Fruit fly (Drosophila melanogaster) whole organism, embryonic: ENCODE data around the gene CG16953.
A peak's percentile ranks its signal among the peaks of the same experiment; 100 is the strongest.

Experiments
- Adf1 ChIP-seq: fragments of 200-800 bp; sonication (Bioruptor generic); IDR thresholded peaks from 2 replicates; pipeline ENCODE4 v1.3.6; 2022; ENCODE audit warnings: missing biosample characterization, missing genetic modification characterization
- CG10147 ChIP-seq: fragments of 200-800 bp; sonication (Bioruptor generic); optimal IDR thresholded peaks from 2 replicates; lab custom pipeline; 2019; ENCODE audit warnings: missing biosample characterization, mild to moderate bottlenecking, missing genetic modification characterization, moderate library complexity
- CG11723 ChIP-seq: fragments of 200-800 bp; sonication (Bioruptor generic); optimal IDR thresholded peaks from 2 replicates; lab custom pipeline; 2017; ENCODE audit warnings: missing biosample characterization, mild to moderate bottlenecking, missing genetic modification characterization
- CG15601 ChIP-seq: fragments of 200-800 bp; sonication (Bioruptor generic); optimal IDR thresholded peaks from 3 replicates; lab custom pipeline; 2019; ENCODE audit warnings: missing biosample characterization, mild to moderate bottlenecking, missing genetic modification characterization, moderate library complexity
- CG17328 ChIP-seq: fragments of 200-800 bp; sonication (Bioruptor generic); IDR thresholded peaks from 2 replicates; pipeline ENCODE4 v1.3.6; 2022; ENCODE audit warnings: missing biosample characterization, missing genetic modification characterization
- CG17912 ChIP-seq: fragments of 200-800 bp; sonication (Bioruptor generic); optimal IDR thresholded peaks from 2 replicates; lab custom pipeline; 2018; ENCODE audit warnings: missing biosample characterization, mild to moderate bottlenecking, missing genetic modification characterization
- CG1792 ChIP-seq: fragments of 200-800 bp; sonication (Bioruptor generic); optimal IDR thresholded peaks from 2 replicates; lab custom pipeline; 2016; ENCODE audit warnings: missing biosample characterization, missing genetic modification characterization
- CG1832 ChIP-seq: fragments of 200-800 bp; sonication (Bioruptor generic); optimal IDR thresholded peaks from 2 replicates; lab custom pipeline; 2017; ENCODE audit warnings: missing biosample characterization, mild to moderate bottlenecking, missing genetic modification characterization, inconsistent platforms
- CG4424 ChIP-seq: fragments of 200-800 bp; sonication (Bioruptor generic); optimal IDR thresholded peaks from 3 replicates; lab custom pipeline; 2016; ENCODE audit warnings: missing biosample characterization, missing genetic modification characterization
- CG4730 ChIP-seq: fragments of 200-800 bp; sonication (Bioruptor generic); IDR thresholded peaks from 2 replicates; pipeline ENCODE4 v1.3.6; 2022; ENCODE audit warnings: missing biosample characterization, missing genetic modification characterization
- CG6689 ChIP-seq: fragments of 200-800 bp; sonication (Bioruptor generic); IDR thresholded peaks from 2 replicates; pipeline ENCODE4 v1.3.6; 2022; ENCODE audit warnings: missing biosample characterization, missing genetic modification characterization
- CG6854 ChIP-seq: fragments of 200-800 bp; sonication (Bioruptor generic); optimal IDR thresholded peaks from 3 replicates; lab custom pipeline; 2017; ENCODE audit warnings: missing biosample characterization, mild to moderate bottlenecking, missing genetic modification characterization
- CG7357 ChIP-seq: fragments of 200-800 bp; sonication (Bioruptor generic); IDR thresholded peaks from 3 replicates; pipeline ENCODE4 v1.3.6; 2022; ENCODE audit warnings: missing biosample characterization, missing genetic modification characterization
- CG7556 ChIP-seq: fragments of 200-800 bp; sonication (Bioruptor generic); optimal IDR thresholded peaks from 2 replicates; lab custom pipeline; 2017; ENCODE audit warnings: missing biosample characterization, mild to moderate bottlenecking, missing genetic modification characterization
- CG8290 ChIP-seq, 3 experiments: fragments of 200-800 bp; sonication (Bioruptor generic); optimal IDR thresholded peaks; 2 replicates each; lab custom pipeline; 2016 to 2019; ENCODE audit warnings: missing biosample characterization in 3 of 3, missing genetic modification characterization in 3 of 3, mild to moderate bottlenecking in 2 of 3, moderate library complexity in 1 of 3
- CoRest ChIP-seq: fragments of 200-800 bp; sonication (Bioruptor generic); optimal IDR thresholded peaks from 3 replicates; lab custom pipeline; 2018; ENCODE audit warnings: missing biosample characterization, mild to moderate bottlenecking, missing genetic modification characterization, moderate library complexity
- Elba2 ChIP-seq: fragments of 200-800 bp; sonication (Bioruptor generic); optimal IDR thresholded peaks from 3 replicates; lab custom pipeline; 2016; ENCODE audit warnings: missing biosample characterization, missing genetic modification characterization
- Ets97D ChIP-seq: fragments of 200-800 bp; sonication (Bioruptor generic); optimal IDR thresholded peaks from 3 replicates; lab custom pipeline; 2016; ENCODE audit warnings: missing biosample characterization, missing genetic modification characterization
- GATAe ChIP-seq: fragments of 200-800 bp; sonication (Bioruptor generic); conservative IDR thresholded peaks from 2 replicates; pipeline ENCODE4 v1.3.6; 2022; ENCODE audit warnings: missing biosample characterization, missing genetic modification characterization
- H15 ChIP-seq: fragments of 200-800 bp; sonication (Bioruptor generic); IDR thresholded peaks from 3 replicates; pipeline ENCODE4 v1.3.6; 2022; ENCODE audit warnings: missing biosample characterization, missing genetic modification characterization
- Hand ChIP-seq: fragments of 200-800 bp; sonication (Bioruptor generic); optimal IDR thresholded peaks from 2 replicates; lab custom pipeline; 2017; ENCODE audit warnings: mild to moderate bottlenecking, missing biosample characterization, missing genetic modification reagents, missing genetic modification characterization
- Hsf ChIP-seq: fragments of 200-800 bp; sonication (Bioruptor generic); optimal IDR thresholded peaks from 3 replicates; lab custom pipeline; 2016; ENCODE audit warnings: missing biosample characterization, missing genetic modification characterization
- Med ChIP-seq: fragments of 200-800 bp; sonication (Bioruptor generic); peaks from one replicate; lab custom pipeline; 2016; ENCODE audit warnings: missing biosample characterization, missing genetic modification characterization, mild to moderate bottlenecking, inconsistent platforms, moderate library complexity
- NFAT ChIP-seq: fragments of 200-800 bp; sonication (Bioruptor generic); IDR thresholded peaks from 2 replicates; pipeline ENCODE4 v1.3.6; 2022; ENCODE audit warnings: missing biosample characterization, missing genetic modification characterization
- Nf-YA ChIP-seq: fragments of 200-800 bp; sonication (Bioruptor generic); IDR thresholded peaks from 2 replicates; pipeline ENCODE4 v1.3.6; 2022; ENCODE audit warnings: missing biosample characterization, missing genetic modification characterization
- PHDP ChIP-seq: fragments of 200-800 bp; sonication (Bioruptor generic); optimal IDR thresholded peaks from 3 replicates; lab custom pipeline; 2018; ENCODE audit warnings: missing biosample characterization, mild to moderate bottlenecking, missing genetic modification characterization, moderate library complexity
- Pdp1 ChIP-seq, 2 experiments: fragments of 200-800 bp; sonication (Bioruptor generic); optimal IDR thresholded peaks; 3 replicates each; lab custom pipeline; 2016; ENCODE audit warnings: missing biosample characterization in 2 of 2, missing genetic modification characterization in 2 of 2, mild to moderate bottlenecking in 1 of 2, moderate library complexity in 1 of 2
- Sox102F ChIP-seq: fragments of 200-800 bp; sonication (Bioruptor generic); optimal IDR thresholded peaks from 2 replicates; lab custom pipeline; 2018; ENCODE audit warnings: missing biosample characterization, mild to moderate bottlenecking, missing genetic modification characterization, moderate library complexity
- Sry-β ChIP-seq: fragments of 200-800 bp; sonication (Bioruptor generic); optimal IDR thresholded peaks from 2 replicates; lab custom pipeline; 2018; ENCODE audit warnings: missing biosample characterization, mild to moderate bottlenecking, missing genetic modification characterization, moderate library complexity
- Stat92E ChIP-seq, 3 experiments: fragments of >200 bp in 2 of 3; fragments of 200-800 bp in 1 of 3; sonication (Bioruptor generic) in 1 of 3; optimal IDR thresholded peaks; 2 replicates each; lab custom pipeline; 2017 to 2019; ENCODE audit warnings: missing biosample characterization in 3 of 3, missing genetic modification characterization in 3 of 3, mild to moderate bottlenecking in 1 of 3, moderate library complexity in 1 of 3
- ap ChIP-seq: fragments of 200-800 bp; sonication (Bioruptor generic); IDR thresholded peaks from 2 replicates; pipeline ENCODE4 v1.3.6; 2022; ENCODE audit warnings: missing biosample characterization, missing genetic modification characterization
- bcd ChIP-seq: fragments of 200-800 bp; sonication (Bioruptor generic); optimal IDR thresholded peaks from 2 replicates; lab custom pipeline; 2017; ENCODE audit warnings: missing biosample characterization, mild to moderate bottlenecking, missing genetic modification characterization
- cas ChIP-seq: fragments of 200-800 bp; sonication (Bioruptor generic); IDR thresholded peaks from 2 replicates; pipeline ENCODE4 v1.3.6; 2022; ENCODE audit warnings: missing biosample characterization, missing genetic modification characterization
- chif ChIP-seq, 2 experiments: fragments of 200-800 bp; sonication (Bioruptor generic); optimal IDR thresholded peaks; 3 replicates each; lab custom pipeline; 2016; ENCODE audit warnings: missing biosample characterization in 2 of 2, missing genetic modification characterization in 2 of 2
- croc ChIP-seq: fragments of 200-800 bp; sonication (Bioruptor generic); conservative IDR thresholded peaks from 3 replicates; pipeline ENCODE4 v1.3.6; 2022; ENCODE audit warnings: missing biosample characterization, missing genetic modification characterization
- dm ChIP-seq: fragments of 200-800 bp; sonication (Bioruptor generic); optimal IDR thresholded peaks from 3 replicates; lab custom pipeline; 2016; ENCODE audit warnings: missing biosample characterization, missing genetic modification characterization
- dysf ChIP-seq: fragments of 200-800 bp; sonication (Bioruptor generic); IDR thresholded peaks from 3 replicates; pipeline ENCODE4 v1.3.6; 2022; ENCODE audit warnings: missing biosample characterization, missing genetic modification characterization
- ftz-f1 ChIP-seq: fragments of 200-800 bp; sonication (Bioruptor generic); optimal IDR thresholded peaks from 2 replicates; lab custom pipeline; 2016; ENCODE audit warnings: missing biosample characterization, missing genetic modification characterization
- grn ChIP-seq: fragments of 200-800 bp; sonication (Bioruptor generic); optimal IDR thresholded peaks from 3 replicates; lab custom pipeline; 2017; ENCODE audit warnings: missing biosample characterization, missing genetic modification characterization
- gt ChIP-seq: fragments of 200-800 bp; sonication (Bioruptor generic); IDR thresholded peaks from 2 replicates; pipeline ENCODE4 v1.3.6; 2022; ENCODE audit warnings: missing biosample characterization, missing genetic modification characterization
- h ChIP-seq: fragments of >200 bp; optimal IDR thresholded peaks from 2 replicates; lab custom pipeline; 2017
- jigr1 ChIP-seq: fragments of 200-800 bp; sonication (Bioruptor generic); IDR thresholded peaks from 3 replicates; pipeline ENCODE4 v1.3.6; 2022; ENCODE audit warnings: missing biosample characterization, missing genetic modification characterization
- jing ChIP-seq: fragments of 200-800 bp; sonication (Bioruptor generic); optimal IDR thresholded peaks from 2 replicates; lab custom pipeline; 2018; ENCODE audit warnings: missing biosample characterization, mild to moderate bottlenecking, missing genetic modification characterization
- jumu ChIP-seq: fragments of 200-800 bp; sonication (Bioruptor generic); optimal IDR thresholded peaks from 3 replicates; lab custom pipeline; 2016; ENCODE audit warnings: missing biosample characterization, missing genetic modification characterization
- maf-S ChIP-seq: fragments of 200-800 bp; sonication (Bioruptor generic); optimal IDR thresholded peaks from 2 replicates; lab custom pipeline; 2016; ENCODE audit warnings: missing biosample characterization, missing genetic modification characterization
- phol ChIP-seq: fragments of 200-800 bp; sonication (Bioruptor generic); optimal IDR thresholded peaks from 3 replicates; lab custom pipeline; 2018; ENCODE audit warnings: missing biosample characterization, mild to moderate bottlenecking, missing genetic modification characterization, moderate library complexity
- rib ChIP-seq: fragments of 200-800 bp; sonication (Bioruptor generic); IDR thresholded peaks from 2 replicates; pipeline ENCODE4 v1.3.6; 2022; ENCODE audit warnings: missing biosample characterization, missing genetic modification characterization
- ssp ChIP-seq: fragments of 200-800 bp; sonication (Bioruptor generic); IDR thresholded peaks from 2 replicates; pipeline ENCODE4 v1.3.6; 2022; ENCODE audit warnings: missing biosample characterization, missing genetic modification characterization
- tna ChIP-seq: fragments of 200-800 bp; sonication (Bioruptor generic); IDR thresholded peaks from 2 replicates; pipeline ENCODE4 v1.3.6; 2022; ENCODE audit warnings: missing biosample characterization, missing genetic modification characterization; ENCODE audit not compliant: partially characterized antibody
- toy ChIP-seq: fragments of 200-800 bp; sonication (Bioruptor generic); IDR thresholded peaks from 2 replicates; pipeline ENCODE4 v1.3.6; 2022; ENCODE audit warnings: missing biosample characterization, missing genetic modification characterization
- trem ChIP-seq: fragments of 200-800 bp; optimal IDR thresholded peaks from 3 replicates; lab custom pipeline; 2019; ENCODE audit warnings: missing biosample characterization, mild to moderate bottlenecking, missing genetic modification characterization, moderate library complexity
- tx ChIP-seq: fragments of 200-800 bp; sonication (Bioruptor generic); optimal IDR thresholded peaks from 2 replicates; lab custom pipeline; 2016; ENCODE audit warnings: missing biosample characterization, missing genetic modification characterization

Gene CG16953

dm6 chr3R:20558106-20558489 is 27.5 kb downstream of the CG16953 start (continued):
- TF ChIP-seq trem (tag; lab: Kevin White, UChicago) = no peak
- TF ChIP-seq ssp (GFP tag; lab: Robert Waterston, UW) = peak; percentile 9; the same call in 1 of the 2 replicates
- TF ChIP-seq Sry-β = no peak
- no peak for TF ChIP-seq croc (GFP tag; lab: Robert Waterston, UW)
- TF ChIP-seq ftz-f1 (GFP tag; lab: Kevin White, UChicago) = no peak
- peak; percentile 22 for TF ChIP-seq grn
- no peak for TF ChIP-seq CG4424 (GFP tag; lab: Kevin White, UChicago)
- no peak for TF ChIP-seq phol (tag; lab: Kevin White, UChicago)
- TF ChIP-seq NFAT (GFP tag; lab: Robert Waterston, UW) = peak; percentile 70
- TF ChIP-seq jumu (GFP tag; lab: Kevin White, UChicago) = no peak
- no peak for TF ChIP-seq jing
- no peak for TF ChIP-seq maf-S (GFP tag; lab: Kevin White, UChicago)
- no peak for TF ChIP-seq Pdp1 (GFP tag; optimal IDR thresholded peaks at IDR 0.05; lab: Kevin White, UChicago)
- TF ChIP-seq Sox102F (GFP tag; lab: Kevin White, UChicago) = no peak
- no peak for TF ChIP-seq cas (GFP tag; lab: Robert Waterston, UW)
- TF ChIP-seq tna = 0 out of 2 replicates have a peak, but pooled peaks have one; percentile 9
- TF ChIP-seq CG11723 (GFP tag; lab: Kevin White, UChicago) = no peak
- no peak for TF ChIP-seq rib (GFP tag; lab: Robert Waterston, UW)
- no peak for TF ChIP-seq CG1792 (GFP tag; lab: Kevin White, UChicago)
- TF ChIP-seq chif (GFP tag; optimal IDR thresholded peaks at IDR 0.05; lab: Kevin White, UChicago) = peak in 1 of 2 experiments; percentile 1
- no peak for TF ChIP-seq CG10147 (GFP tag; lab: Kevin White, UChicago)
- TF ChIP-seq H15 = peak; percentile 34; the same call in 1 of the 3 replicates
- peak; percentile 61 for TF ChIP-seq Med (GFP tag; lab: Kevin White, UChicago)
- no peak for TF ChIP-seq gt (GFP tag; lab: Robert Waterston, UW)
- TF ChIP-seq CG1832 (GFP tag; lab: Kevin White, UChicago) = no peak
- no peak for TF ChIP-seq h (lab: Kevin White, UChicago)
- peak; percentile 9 for TF ChIP-seq CG17912
- TF ChIP-seq CoRest (tag; lab: Kevin White, UChicago) = no peak
- no peak for TF ChIP-seq CG6689 (GFP tag; lab: Robert Waterston, UW)
- TF ChIP-seq CG8290 (GFP tag; optimal IDR thresholded peaks at IDR 0.05; lab: Kevin White, UChicago) = no peak
- TF ChIP-seq CG8290 (tag; optimal IDR thresholded peaks at IDR 0.05; lab: Kevin White, UChicago) = peak in 1 of 2 experiments; percentile 79
- TF ChIP-seq bcd (GFP tag; lab: Kevin White, UChicago) = no peak
- TF ChIP-seq Adf1 (GFP tag; lab: Robert Waterston, UW) = no peak
- TF ChIP-seq CG4730 = no peak
- TF ChIP-seq tx = no peak
- peak; percentile 43 for TF ChIP-seq Ets97D (GFP tag; lab: Kevin White, UChicago)
- no peak for TF ChIP-seq Elba2 (GFP tag; lab: Kevin White, UChicago)
- TF ChIP-seq jigr1 (GFP tag; lab: Robert Waterston, UW) = no peak
- peak; percentile 27 for TF ChIP-seq CG17328 (GFP tag; lab: Robert Waterston, UW)
- no peak for TF ChIP-seq Stat92E (GFP tag; optimal IDR thresholded peaks at IDR 0.05; lab: Kevin White, UChicago)
- TF ChIP-seq GATAe (GFP tag; lab: Robert Waterston, UW) = no peak
- TF ChIP-seq CG6854 (GFP tag; lab: Kevin White, UChicago) = no peak
- TF ChIP-seq ap (GFP tag; lab: Robert Waterston, UW) = no peak
- TF ChIP-seq dysf (GFP tag; lab: Robert Waterston, UW) = no peak
- no peak for TF ChIP-seq dm
- peak; percentile 17 for TF ChIP-seq CG7556 (GFP tag; lab: Kevin White, UChicago)
- no peak for TF ChIP-seq PHDP (tag; lab: Kevin White, UChicago)
- TF ChIP-seq Nf-YA (GFP tag; lab: Robert Waterston, UW) = 0 out of 2 replicates have a peak, but pooled peaks have one; percentile 16
- no peak for TF ChIP-seq CG15601 (tag; lab: Kevin White, UChicago)
- TF ChIP-seq Hsf = no peak
- TF ChIP-seq Hand (GFP tag; lab: Kevin White, UChicago) = no peak
- TF ChIP-seq CG7357 (GFP tag; lab: Robert Waterston, UW) = no peak
- TF ChIP-seq toy (GFP tag; lab: Robert Waterston, UW) = no peak
